Fruit fly (Drosophila melanogaster) whole organism, embryonic: ENCODE measurements around the gene form3.

Experiments used
- Abd-B ChIP-seq: fragments of 200-800 bp; sonication (Bioruptor generic); optimal IDR thresholded peaks from 2 replicates; lab custom pipeline; 2018; ENCODE audit warnings: missing biosample characterization, mild to moderate bottlenecking, missing genetic modification characterization, moderate library complexity
- Bdp1 ChIP-seq: fragments of 200-800 bp; sonication (Bioruptor generic); optimal IDR thresholded peaks from 3 replicates; lab custom pipeline; 2016; ENCODE audit warnings: missing biosample characterization, missing genetic modification characterization
- Bteb2 ChIP-seq: fragments of 200-800 bp; sonication (Bioruptor generic); optimal IDR thresholded peaks from 2 replicates; lab custom pipeline; 2016; ENCODE audit warnings: missing biosample characterization, missing genetic modification characterization
- CG10209 ChIP-seq: fragments of 200-800 bp; sonication (Bioruptor generic); optimal IDR thresholded peaks from 3 replicates; lab custom pipeline; 2017; ENCODE audit warnings: missing biosample characterization, mild to moderate bottlenecking, missing genetic modification characterization, missing genetic modification reagents
- CG10267 ChIP-seq: fragments of 200-800 bp; sonication (Bioruptor generic); optimal IDR thresholded peaks from 2 replicates; lab custom pipeline; 2018; ENCODE audit warnings: missing biosample characterization, mild to moderate bottlenecking, missing genetic modification characterization, moderate library complexity
- CG10462 ChIP-seq: fragments of 200-800 bp; sonication (Bioruptor generic); optimal IDR thresholded peaks from 2 replicates; lab custom pipeline; 2016; ENCODE audit warnings: missing biosample characterization, missing genetic modification characterization
- CG12219 ChIP-seq: fragments of 200-800 bp; sonication (Bioruptor generic); optimal IDR thresholded peaks from 3 replicates; lab custom pipeline; 2018; ENCODE audit warnings: missing biosample characterization, mild to moderate bottlenecking, missing genetic modification characterization
- CG13424 ChIP-seq: fragments of 200-800 bp; sonication (Bioruptor generic); optimal IDR thresholded peaks from 2 replicates; lab custom pipeline; 2019; ENCODE audit warnings: missing biosample characterization, mild to moderate bottlenecking, missing genetic modification characterization, moderate library complexity
- CG14050 ChIP-seq: fragments of 200-800 bp; sonication (Bioruptor generic); IDR thresholded peaks from 3 replicates; pipeline ENCODE4 v1.3.6; 2022; ENCODE audit warnings: missing biosample characterization, missing genetic modification characterization
- CG14710 ChIP-seq: fragments of 200-800 bp; sonication (Bioruptor generic); optimal IDR thresholded peaks from 3 replicates; lab custom pipeline; 2019; ENCODE audit warnings: missing biosample characterization, mild to moderate bottlenecking, missing genetic modification characterization, moderate library complexity
- CG15269 ChIP-seq: fragments of 200-800 bp; sonication (Bioruptor generic); optimal IDR thresholded peaks from 2 replicates; lab custom pipeline; 2018; ENCODE audit warnings: missing biosample characterization, mild to moderate bottlenecking, missing genetic modification characterization, moderate library complexity
- CG15479 ChIP-seq: fragments of 200-800 bp; sonication (Bioruptor generic); optimal IDR thresholded peaks from 3 replicates; lab custom pipeline; 2019; ENCODE audit warnings: missing biosample characterization, mild to moderate bottlenecking, missing genetic modification characterization, moderate library complexity
- CG16779 ChIP-seq: fragments of 200-800 bp; sonication (Bioruptor generic); IDR thresholded peaks from 2 replicates; pipeline ENCODE4 v1.3.6; 2022; ENCODE audit warnings: missing biosample characterization, missing genetic modification characterization
- CG16815 ChIP-seq: fragments of 200-800 bp; sonication (Bioruptor generic); optimal IDR thresholded peaks from 3 replicates; lab custom pipeline; 2017; ENCODE audit warnings: missing biosample characterization, mild to moderate bottlenecking, missing genetic modification characterization
- CG18619 ChIP-seq: fragments of 200-800 bp; sonication (Bioruptor generic); optimal IDR thresholded peaks from 3 replicates; lab custom pipeline; 2017; ENCODE audit warnings: missing biosample characterization, mild to moderate bottlenecking, missing genetic modification characterization
- CG2678 ChIP-seq: fragments of 200-800 bp; sonication (Bioruptor generic); optimal IDR thresholded peaks from 3 replicates; lab custom pipeline; 2019; ENCODE audit warnings: missing biosample characterization, mild to moderate bottlenecking, missing genetic modification characterization, moderate library complexity
- CG42726 ChIP-seq: fragments of 200-800 bp; sonication (Bioruptor generic); IDR thresholded peaks from 2 replicates; pipeline ENCODE4 v1.3.6; 2022; ENCODE audit warnings: missing biosample characterization, missing genetic modification characterization; ENCODE audit not compliant: partially characterized antibody
- CG4424 ChIP-seq: fragments of 200-800 bp; sonication (Bioruptor generic); optimal IDR thresholded peaks from 3 replicates; lab custom pipeline; 2016; ENCODE audit warnings: missing biosample characterization, missing genetic modification characterization
- CG5245 ChIP-seq: fragments of 200-800 bp; sonication (Bioruptor generic); optimal IDR thresholded peaks from 3 replicates; lab custom pipeline; 2016; ENCODE audit warnings: missing biosample characterization, missing genetic modification characterization
- CG7963 ChIP-seq: fragments of 200-800 bp; sonication (Bioruptor generic); IDR thresholded peaks from 3 replicates; pipeline ENCODE4 v1.3.6; 2022; ENCODE audit warnings: missing biosample characterization, missing genetic modification characterization; ENCODE audit not compliant: partially characterized antibody
- CG8359 ChIP-seq: fragments of 200-800 bp; sonication (Bioruptor generic); optimal IDR thresholded peaks from 2 replicates; lab custom pipeline; 2017; ENCODE audit warnings: missing biosample characterization, mild to moderate bottlenecking, missing genetic modification characterization, borderline replicate concordance
- CG8924 ChIP-seq: fragments of 200-800 bp; optimal IDR thresholded peaks from 3 replicates; lab custom pipeline; 2019; ENCODE audit warnings: missing biosample characterization, mild to moderate bottlenecking, missing genetic modification characterization, moderate library complexity
- D ChIP-seq, 2 experiments: fragments of 200-800 bp in 1 of 2; fragments of >200 bp in 1 of 2; sonication (Bioruptor generic) in 1 of 2; optimal IDR thresholded peaks; 2 replicates in 1 of 2; 3 replicates in 1 of 2; lab custom pipeline; 2017; ENCODE audit warnings: mild to moderate bottlenecking in 1 of 2, missing biosample characterization in 1 of 2, missing genetic modification characterization in 1 of 2, missing genetic modification reagents in 1 of 2
- Dad ChIP-seq: fragments of 200-800 bp; sonication (Bioruptor generic); optimal IDR thresholded peaks from 3 replicates; lab custom pipeline; 2016; ENCODE audit warnings: missing biosample characterization, missing genetic modification characterization
- Dip2 ChIP-seq: fragments of 200-800 bp; sonication (Bioruptor generic); IDR thresholded peaks from 2 replicates; pipeline ENCODE4 v1.3.6; 2022; ENCODE audit warnings: missing biosample characterization, missing genetic modification characterization
- Eip74EF ChIP-seq, 2 experiments: fragments of 200-800 bp in 1 of 2; fragments of >200 bp in 1 of 2; sonication (Bioruptor generic) in 1 of 2; optimal IDR thresholded peaks; 2 replicates each; lab custom pipeline; 2017 to 2019; ENCODE audit warnings: missing biosample characterization in 2 of 2, missing genetic modification characterization in 2 of 2, mild to moderate bottlenecking in 1 of 2, moderate library complexity in 1 of 2
- H15 ChIP-seq: fragments of 200-800 bp; sonication (Bioruptor generic); IDR thresholded peaks from 3 replicates; pipeline ENCODE4 v1.3.6; 2022; ENCODE audit warnings: missing biosample characterization, missing genetic modification characterization
- Hr3 ChIP-seq: fragments of 200-800 bp; sonication (Bioruptor generic); optimal IDR thresholded peaks from 3 replicates; lab custom pipeline; 2016; ENCODE audit warnings: missing biosample characterization, missing genetic modification characterization
- Ravus ChIP-seq: fragments of 200-800 bp; sonication (Bioruptor generic); IDR thresholded peaks from 2 replicates; pipeline ENCODE4 v1.3.6; 2022; ENCODE audit warnings: missing biosample characterization, missing genetic modification characterization
- bsh ChIP-seq, 2 experiments: fragments of 200-800 bp; sonication (Bioruptor generic); optimal IDR thresholded peaks; 2 replicates each; lab custom pipeline; 2017 to 2018; ENCODE audit warnings: mild to moderate bottlenecking in 2 of 2, missing biosample characterization in 2 of 2, missing genetic modification characterization in 2 of 2, moderate library complexity in 1 of 2
- chn ChIP-seq: fragments of 200-800 bp; sonication (Bioruptor generic); optimal IDR thresholded peaks from 2 replicates; lab custom pipeline; 2016; ENCODE audit warnings: missing biosample characterization, missing genetic modification characterization
- da ChIP-seq: fragments of 200-800 bp; sonication (Bioruptor generic); optimal IDR thresholded peaks from 2 replicates; lab custom pipeline; 2016; ENCODE audit warnings: missing biosample characterization, missing genetic modification characterization
- dati ChIP-seq: fragments of 200-800 bp; sonication (Bioruptor generic); IDR thresholded peaks from 2 replicates; pipeline ENCODE4 v1.3.6; 2022; ENCODE audit warnings: missing biosample characterization, missing genetic modification characterization
- dpn ChIP-seq, 2 experiments: fragments of 200-800 bp; sonication (Bioruptor generic); optimal IDR thresholded peaks; 3 replicates each; lab custom pipeline; 2016; ENCODE audit warnings: missing biosample characterization in 2 of 2, missing genetic modification characterization in 2 of 2
- ftz-f1 ChIP-seq: fragments of 200-800 bp; sonication (Bioruptor generic); optimal IDR thresholded peaks from 2 replicates; lab custom pipeline; 2016; ENCODE audit warnings: missing biosample characterization, missing genetic modification characterization
- gcm ChIP-seq: fragments of 200-800 bp; sonication (Bioruptor generic); optimal IDR thresholded peaks from 2 replicates; lab custom pipeline; 2019; ENCODE audit warnings: missing biosample characterization, mild to moderate bottlenecking, missing genetic modification characterization, moderate library complexity
- grau ChIP-seq: fragments of 200-800 bp; optimal IDR thresholded peaks from 3 replicates; lab custom pipeline; 2019; ENCODE audit warnings: missing biosample characterization, mild to moderate bottlenecking, missing genetic modification characterization, moderate library complexity
- ind ChIP-seq: fragments of 200-800 bp; sonication (Bioruptor generic); optimal IDR thresholded peaks from 3 replicates; lab custom pipeline; 2016; ENCODE audit warnings: missing biosample characterization, missing genetic modification characterization
- jigr1 ChIP-seq: fragments of 200-800 bp; sonication (Bioruptor generic); IDR thresholded peaks from 3 replicates; pipeline ENCODE4 v1.3.6; 2022; ENCODE audit warnings: missing biosample characterization, missing genetic modification characterization
- odd ChIP-seq: fragments of 200-800 bp; sonication (Bioruptor generic); optimal IDR thresholded peaks from 2 replicates; lab custom pipeline; 2017; ENCODE audit warnings: missing biosample characterization, mild to moderate bottlenecking, missing genetic modification characterization
- pfk ChIP-seq: fragments of 200-800 bp; sonication (Bioruptor generic); optimal IDR thresholded peaks from 2 replicates; lab custom pipeline; 2018; ENCODE audit warnings: missing biosample characterization, mild to moderate bottlenecking, missing genetic modification characterization, moderate library complexity
- row ChIP-seq: fragments of 200-800 bp; sonication (Bioruptor generic); IDR thresholded peaks from 3 replicates; pipeline ENCODE4 v1.3.6; 2022; ENCODE audit warnings: missing biosample characterization, missing genetic modification characterization
- sc ChIP-seq, 3 experiments: fragments of >200 bp in 2 of 3; fragments of 200-800 bp in 1 of 3; sonication (Bioruptor generic) in 1 of 3; optimal IDR thresholded peaks; 2 replicates in 2 of 3; 3 replicates in 1 of 3; lab custom pipeline; 2017; ENCODE audit warnings: mild to moderate bottlenecking in 1 of 3, missing biosample characterization in 1 of 3, missing genetic modification characterization in 1 of 3, missing genetic modification reagents in 1 of 3
- shn ChIP-seq: fragments of 200-800 bp; sonication (Bioruptor generic); optimal IDR thresholded peaks from 3 replicates; lab custom pipeline; 2016; ENCODE audit warnings: missing biosample characterization, missing genetic modification characterization
- sna ChIP-seq: fragments of 200-800 bp; sonication (Bioruptor generic); IDR thresholded peaks from 2 replicates; pipeline ENCODE4 v1.3.6; 2022; ENCODE audit warnings: missing biosample characterization, missing genetic modification characterization; ENCODE audit not compliant: partially characterized antibody
- sqz ChIP-seq: fragments of 200-800 bp; sonication (Bioruptor generic); optimal IDR thresholded peaks from 3 replicates; lab custom pipeline; 2018; ENCODE audit warnings: missing biosample characterization, mild to moderate bottlenecking, missing genetic modification characterization
- yki ChIP-seq: fragments of >200 bp; optimal IDR thresholded peaks from 3 replicates; lab custom pipeline; 2018

Gene form3

dm6 chr3L:7151521-7152465, 57.2 kb downstream of the form3 start (continued):
- TF ChIP-seq sc (optimal IDR thresholded peaks at IDR 0.05; lab: Kevin White, UChicago) (no peak), sc (GFP tag; optimal IDR thresholded peaks at IDR 0.05; lab: Kevin White, UChicago) (peak; percentile 72), Bdp1 (no peak), sna (GFP tag; lab: Robert Waterston, UW) (no peak), Dad (GFP tag; lab: Kevin White, UChicago) (no peak), CG10267 (tag; lab: Kevin White, UChicago) (peak; percentile 51), Eip74EF (GFP tag; optimal IDR thresholded peaks at IDR 0.05; lab: Kevin White, UChicago) (peak in 1 of 2 experiments; percentile 6), CG15269 (no peak), CG16779 (GFP tag; lab: Robert Waterston, UW) (no peak), CG2678 (tag; lab: Kevin White, UChicago) (peak; percentile 60), CG16815 (GFP tag; lab: Kevin White, UChicago) (peak; percentile 29), CG14710 (tag; lab: Kevin White, UChicago) (peak; percentile 72), CG15479 (GFP tag; lab: Kevin White, UChicago) (no peak), Dip2 (no peak), CG5245 (peak; percentile 51), CG8359 (peak; percentile 38), da (GFP tag; lab: Kevin White, UChicago) (no peak), CG14050 (no peak), odd (no peak), CG42726 (no peak), Abd-B (peak; percentile 38), shn (GFP tag; lab: Kevin White, UChicago) (no peak), row (GFP tag; lab: Robert Waterston, UW) (peak; percentile 75), H15 (GFP tag; lab: Robert Waterston, UW) (peak; percentile 67; the same call in 2 of the 3 replicates), ind (GFP tag; lab: Kevin White, UChicago) (peak; percentile 39), CG12219 (GFP tag; lab: Kevin White, UChicago) (no peak), ftz-f1 (GFP tag; lab: Kevin White, UChicago) (no peak), CG18619 (GFP tag; lab: Kevin White, UChicago) (no peak), CG10462 (GFP tag; lab: Kevin White, UChicago) (peak; percentile 39), CG10209 (GFP tag; lab: Kevin White, UChicago) (peak; percentile 53), CG7963 (GFP tag; lab: Robert Waterston, UW) (no peak), bsh (GFP tag; optimal IDR thresholded peaks at IDR 0.05; lab: Kevin White, UChicago) (peak in 1 of 2 experiments; percentile 92), Hr3 (GFP tag; lab: Kevin White, UChicago) (peak; percentile 59), Ravus (GFP tag; lab: Robert Waterston, UW) (no peak), pfk (GFP tag; lab: Kevin White, UChicago) (no peak), CG8924 (tag; lab: Kevin White, UChicago) (peak; percentile 58), grau (tag; lab: Kevin White, UChicago) (peak; percentile 51), CG4424 (peak; percentile 77), yki (lab: Kevin White, UChicago) (no peak), dpn (GFP tag; optimal IDR thresholded peaks at IDR 0.05; lab: Kevin White, UChicago) (peak; percentile 6 to 39), gcm (GFP tag; lab: Kevin White, UChicago) (peak; percentile 77), dati (GFP tag; lab: Robert Waterston, UW) (no peak), jigr1 (GFP tag; lab: Robert Waterston, UW) (0 out of 3 replicates have a peak, but pooled peaks have one; percentile 23), D (optimal IDR thresholded peaks at IDR 0.05; lab: Kevin White, UChicago) (no peak), D (GFP tag; optimal IDR thresholded peaks at IDR 0.05; lab: Kevin White, UChicago) (peak; percentile 67), sqz (GFP tag; lab: Kevin White, UChicago) (no peak), Bteb2 (GFP tag; lab: Kevin White, UChicago) (no peak), CG13424 (tag; lab: Kevin White, UChicago) (peak; percentile 41), chn (GFP tag; lab: Kevin White, UChicago) (peak; percentile 41)
